Fruit fly (Drosophila melanogaster) whole organism, embryonic: ENCODE measurements around the gene Usp14.

Experiments used
- Awh ChIP-seq: fragments of 200-800 bp; sonication (Bioruptor generic); IDR thresholded peaks from 2 replicates; pipeline ENCODE4, ENCODE4 v1.3.6; 2022; ENCODE audit warnings: missing biosample characterization, missing genetic modification characterization
- B-H1 ChIP-seq: fragments of 200-800 bp; sonication (Bioruptor generic); IDR thresholded peaks from 3 replicates; pipeline ENCODE4 v1.3.6; 2022; ENCODE audit warnings: missing biosample characterization, missing genetic modification characterization
- Bgb ChIP-seq: fragments of 200-800 bp; sonication (Bioruptor generic); IDR thresholded peaks from 2 replicates; pipeline ENCODE4 v1.3.6; 2022; ENCODE audit warnings: missing biosample characterization, missing genetic modification characterization; ENCODE audit not compliant: partially characterized antibody
- Blimp-1 ChIP-seq: fragments of 200-800 bp; sonication (Bioruptor generic); optimal IDR thresholded peaks from 3 replicates; lab custom pipeline; 2018; ENCODE audit warnings: missing biosample characterization, missing genetic modification characterization, mild to moderate bottlenecking, moderate library complexity, missing genetic modification reagents
- BtbVII ChIP-seq: fragments of 200-800 bp; sonication (Bioruptor generic); optimal IDR thresholded peaks from 3 replicates; lab custom pipeline; 2017; ENCODE audit warnings: missing biosample characterization, mild to moderate bottlenecking, missing genetic modification characterization
- CG11560 ChIP-seq: fragments of 200-800 bp; sonication (Bioruptor generic); IDR thresholded peaks from 3 replicates; pipeline ENCODE4 v1.3.6; 2022; ENCODE audit warnings: missing biosample characterization, missing genetic modification characterization
- CG11696 ChIP-seq: fragments of 200-800 bp; sonication (Bioruptor generic); IDR thresholded peaks from 2 replicates; pipeline ENCODE4 v1.3.6; 2022; ENCODE audit warnings: missing biosample characterization, missing genetic modification characterization
- CG12071 ChIP-seq: fragments of 200-800 bp; sonication (Bioruptor generic); optimal IDR thresholded peaks from 3 replicates; lab custom pipeline; 2018; ENCODE audit warnings: missing biosample characterization, mild to moderate bottlenecking, missing genetic modification characterization
- CG12104 ChIP-seq: fragments of 200-800 bp; sonication (Bioruptor generic); optimal IDR thresholded peaks from 3 replicates; lab custom pipeline; 2016; ENCODE audit warnings: missing biosample characterization, missing genetic modification characterization
- CG12155 ChIP-seq: fragments of 200-800 bp; sonication (Bioruptor generic); optimal IDR thresholded peaks from 3 replicates; lab custom pipeline; 2016; ENCODE audit warnings: missing biosample characterization, missing genetic modification characterization
- CG12744 ChIP-seq: fragments of 200-800 bp; sonication (Bioruptor generic); optimal IDR thresholded peaks from 2 replicates; lab custom pipeline; 2016; ENCODE audit warnings: missing biosample characterization, missing genetic modification characterization
- CG12769 ChIP-seq: fragments of 200-800 bp; sonication (Bioruptor generic); optimal IDR thresholded peaks from 2 replicates; lab custom pipeline; 2019; ENCODE audit warnings: missing biosample characterization, mild to moderate bottlenecking, missing genetic modification characterization, moderate library complexity
- CG12942 ChIP-seq: fragments of 200-800 bp; sonication (Bioruptor generic); optimal IDR thresholded peaks from 3 replicates; lab custom pipeline; 2016; ENCODE audit warnings: missing biosample characterization, missing genetic modification characterization
- CG13624 ChIP-seq: fragments of 200-800 bp; sonication (Bioruptor generic); optimal IDR thresholded peaks from 2 replicates; lab custom pipeline; 2016; ENCODE audit warnings: missing biosample characterization, missing genetic modification characterization
- CG14710 ChIP-seq: fragments of 200-800 bp; sonication (Bioruptor generic); optimal IDR thresholded peaks from 3 replicates; lab custom pipeline; 2019; ENCODE audit warnings: missing biosample characterization, mild to moderate bottlenecking, missing genetic modification characterization, moderate library complexity
- CG17328 ChIP-seq: fragments of 200-800 bp; sonication (Bioruptor generic); IDR thresholded peaks from 2 replicates; pipeline ENCODE4 v1.3.6; 2022; ENCODE audit warnings: missing biosample characterization, missing genetic modification characterization
- CG17385 ChIP-seq: fragments of 200-800 bp; sonication (Bioruptor generic); optimal IDR thresholded peaks from 3 replicates; lab custom pipeline; 2018; ENCODE audit warnings: missing biosample characterization, mild to moderate bottlenecking, missing genetic modification characterization
- CG1792 ChIP-seq: fragments of 200-800 bp; sonication (Bioruptor generic); optimal IDR thresholded peaks from 2 replicates; lab custom pipeline; 2016; ENCODE audit warnings: missing biosample characterization, missing genetic modification characterization
- CG18599 ChIP-seq: fragments of 200-800 bp; sonication (Bioruptor generic); optimal IDR thresholded peaks from 3 replicates; lab custom pipeline; 2017; ENCODE audit warnings: missing biosample characterization, missing genetic modification characterization, mild to moderate bottlenecking, moderate library complexity, missing genetic modification reagents
- CG2202 ChIP-seq: fragments of 200-800 bp; sonication (Bioruptor generic); optimal IDR thresholded peaks from 2 replicates; lab custom pipeline; 2018; ENCODE audit warnings: missing biosample characterization, mild to moderate bottlenecking, missing genetic modification characterization
- CG30020 ChIP-seq: fragments of 200-800 bp; optimal IDR thresholded peaks from 2 replicates; lab custom pipeline; 2019; ENCODE audit warnings: missing biosample characterization, mild to moderate bottlenecking, missing genetic modification characterization, moderate library complexity
- CG3065 ChIP-seq: fragments of 200-800 bp; sonication (Bioruptor generic); optimal IDR thresholded peaks from 2 replicates; lab custom pipeline; 2016; ENCODE audit warnings: missing biosample characterization, missing genetic modification characterization
- CG33557 ChIP-seq: fragments of 200-800 bp; sonication (Bioruptor generic); optimal IDR thresholded peaks from 2 replicates; lab custom pipeline; 2019; ENCODE audit warnings: missing biosample characterization, mild to moderate bottlenecking, missing genetic modification characterization, moderate library complexity
- CG5953 ChIP-seq: fragments of 200-800 bp; sonication (Bioruptor generic); IDR thresholded peaks from 2 replicates; pipeline ENCODE4 v1.3.6; 2022; ENCODE audit warnings: missing biosample characterization, missing genetic modification characterization
- CG6254 ChIP-seq: fragments of 200-800 bp; sonication (Bioruptor generic); optimal IDR thresholded peaks from 3 replicates; lab custom pipeline; 2017; ENCODE audit warnings: mild to moderate bottlenecking, missing biosample characterization, missing genetic modification reagents, missing genetic modification characterization
- CG6683 ChIP-seq: fragments of 200-800 bp; sonication (Bioruptor generic); optimal IDR thresholded peaks from 2 replicates; lab custom pipeline; 2017; ENCODE audit warnings: missing biosample characterization, mild to moderate bottlenecking, missing genetic modification characterization, missing genetic modification reagents
- CG7372 ChIP-seq: fragments of 200-800 bp; sonication (Bioruptor generic); IDR thresholded peaks from 2 replicates; pipeline ENCODE4 v1.3.6; 2022; ENCODE audit warnings: missing biosample characterization, missing genetic modification characterization
- CG9437 ChIP-seq: fragments of 200-800 bp; sonication (Bioruptor generic); optimal IDR thresholded peaks from 2 replicates; lab custom pipeline; 2018; ENCODE audit warnings: missing biosample characterization, mild to moderate bottlenecking, missing genetic modification characterization
- D19A ChIP-seq: fragments of 200-800 bp; optimal IDR thresholded peaks from 3 replicates; lab custom pipeline; 2019; ENCODE audit warnings: missing biosample characterization, mild to moderate bottlenecking, missing genetic modification characterization, moderate library complexity
- Ets97D ChIP-seq: fragments of 200-800 bp; sonication (Bioruptor generic); optimal IDR thresholded peaks from 3 replicates; lab custom pipeline; 2016; ENCODE audit warnings: missing biosample characterization, missing genetic modification characterization
- Fer1 ChIP-seq: fragments of 200-800 bp; sonication (Bioruptor generic); optimal IDR thresholded peaks from 2 replicates; lab custom pipeline; 2017; ENCODE audit warnings: missing biosample characterization, mild to moderate bottlenecking, missing genetic modification characterization
- Fer3 ChIP-seq: fragments of 200-800 bp; sonication (Bioruptor generic); optimal IDR thresholded peaks from 2 replicates; lab custom pipeline; 2018; ENCODE audit warnings: missing biosample characterization, mild to moderate bottlenecking, missing genetic modification characterization, moderate library complexity
- Hr39 ChIP-seq: fragments of >200 bp; optimal IDR thresholded peaks from 2 replicates; lab custom pipeline; 2017
- Hr78 ChIP-seq, 2 experiments: fragments of 200-800 bp in 1 of 2; fragments of >200 bp in 1 of 2; sonication (Bioruptor generic) in 1 of 2; optimal IDR thresholded peaks; 2 replicates each; lab custom pipeline; 2017 to 2019; ENCODE audit warnings: missing biosample characterization in 2 of 2, missing genetic modification characterization in 2 of 2, mild to moderate bottlenecking in 1 of 2, moderate library complexity in 1 of 2
- Mes4 ChIP-seq: fragments of 200-800 bp; sonication (Bioruptor generic); optimal IDR thresholded peaks from 2 replicates; lab custom pipeline; 2016; ENCODE audit warnings: missing biosample characterization, missing genetic modification characterization
- Sox102F ChIP-seq: fragments of 200-800 bp; sonication (Bioruptor generic); optimal IDR thresholded peaks from 2 replicates; lab custom pipeline; 2018; ENCODE audit warnings: missing biosample characterization, mild to moderate bottlenecking, missing genetic modification characterization, moderate library complexity
- Sry-δ ChIP-seq: fragments of 200-800 bp; sonication (Bioruptor generic); optimal IDR thresholded peaks from 2 replicates; lab custom pipeline; 2016; ENCODE audit warnings: missing biosample characterization, missing genetic modification characterization
- ara ChIP-seq: fragments of 200-800 bp; sonication (Bioruptor generic); IDR thresholded peaks from 2 replicates; pipeline ENCODE4 v1.3.6; 2022; ENCODE audit warnings: missing biosample characterization, missing genetic modification characterization
- bab2 ChIP-seq: fragments of 200-800 bp; sonication (Bioruptor generic); optimal IDR thresholded peaks from 2 replicates; lab custom pipeline; 2016; ENCODE audit warnings: missing biosample characterization, missing genetic modification characterization
- bsh ChIP-seq, 2 experiments: fragments of 200-800 bp; sonication (Bioruptor generic); optimal IDR thresholded peaks; 2 replicates each; lab custom pipeline; 2017 to 2018; ENCODE audit warnings: mild to moderate bottlenecking in 2 of 2, missing biosample characterization in 2 of 2, missing genetic modification characterization in 2 of 2, moderate library complexity in 1 of 2
- fd64A ChIP-seq: fragments of 200-800 bp; sonication (Bioruptor generic); optimal IDR thresholded peaks from 3 replicates; lab custom pipeline; 2018; ENCODE audit warnings: missing biosample characterization, mild to moderate bottlenecking, missing genetic modification characterization
- gcm ChIP-seq: fragments of 200-800 bp; sonication (Bioruptor generic); optimal IDR thresholded peaks from 2 replicates; lab custom pipeline; 2019; ENCODE audit warnings: missing biosample characterization, mild to moderate bottlenecking, missing genetic modification characterization, moderate library complexity
- jumu ChIP-seq: fragments of 200-800 bp; sonication (Bioruptor generic); optimal IDR thresholded peaks from 3 replicates; lab custom pipeline; 2016; ENCODE audit warnings: missing biosample characterization, missing genetic modification characterization
- ken ChIP-seq: fragments of 200-800 bp; sonication (Bioruptor generic); IDR thresholded peaks from 3 replicates; pipeline ENCODE4 v1.3.6; 2022; ENCODE audit warnings: missing biosample characterization, missing genetic modification characterization
- lilli ChIP-seq: fragments of 200-800 bp; sonication (Bioruptor generic); optimal IDR thresholded peaks from 3 replicates; lab custom pipeline; 2016; ENCODE audit warnings: missing biosample characterization, missing genetic modification characterization
- oc ChIP-seq: fragments of 200-800 bp; sonication (Bioruptor generic); optimal IDR thresholded peaks from 2 replicates; lab custom pipeline; 2018; ENCODE audit warnings: missing biosample characterization, mild to moderate bottlenecking, missing genetic modification characterization, moderate library complexity
- org-1 ChIP-seq: fragments of 200-800 bp; sonication (Bioruptor generic); optimal IDR thresholded peaks from 2 replicates; lab custom pipeline; 2017; ENCODE audit warnings: missing biosample characterization, missing genetic modification characterization
- prd ChIP-seq, 3 experiments: fragments of >200 bp in 2 of 3; fragments of 200-800 bp in 1 of 3; sonication (Bioruptor generic) in 1 of 3; optimal IDR thresholded peaks in 2 of 3; IDR thresholded peaks in 1 of 3; 2 replicates in 2 of 3; 3 replicates in 1 of 3; pipeline versions ENCODE4 v1.3.6 to Lab custom; 2017 to 2022; ENCODE audit warnings: missing biosample characterization in 1 of 3, missing genetic modification characterization in 1 of 3
- sens-2 ChIP-seq: fragments of 200-800 bp; sonication (Bioruptor generic); IDR thresholded peaks from 2 replicates; pipeline ENCODE4 v1.3.6; 2022; ENCODE audit warnings: missing biosample characterization, missing genetic modification characterization
- sim ChIP-seq: fragments of 200-800 bp; sonication (Bioruptor generic); IDR thresholded peaks from 2 replicates; pipeline ENCODE4 v1.3.6; 2022; ENCODE audit warnings: missing biosample characterization, missing genetic modification characterization
- zfh1 ChIP-seq: fragments of 200-800 bp; sonication (Bioruptor generic); IDR thresholded peaks from 3 replicates; pipeline ENCODE4 v1.3.6; 2022; ENCODE audit warnings: missing biosample characterization, missing genetic modification characterization

Usp14 gene

DNA sequence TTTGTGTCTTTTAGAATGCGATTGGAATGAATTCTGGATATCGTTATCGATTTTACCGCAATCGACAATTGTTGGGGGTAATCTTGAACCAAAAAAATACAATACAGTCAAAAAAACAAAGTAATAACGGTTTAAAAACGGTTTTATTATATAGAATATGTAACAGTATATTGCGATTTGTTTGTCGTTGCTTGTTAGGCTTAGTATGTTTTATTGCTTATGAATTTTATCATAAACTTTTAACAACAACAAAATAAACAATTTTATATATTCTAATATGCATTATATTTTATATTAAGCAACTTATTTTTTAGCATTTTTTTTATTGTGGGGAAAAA, 14.4 kb downstream of the Usp14 start, which contains the start of gene CYLD (continued):
- TF ChIP-seq Sox102F = peak; percentile 84
- TF ChIP-seq CG12744 (GFP tag; lab: Kevin White, UChicago) = no peak
- no peak for TF ChIP-seq fd64A (GFP tag; lab: Kevin White, UChicago)
- no peak for TF ChIP-seq oc (tag; lab: Kevin White, UChicago)
- TF ChIP-seq Bgb (GFP tag; lab: Robert Waterston, UW) = no peak; the same call in 1 of the 2 replicates
- TF ChIP-seq Hr39 (lab: Kevin White, UChicago) = no peak
- peak; percentile 64 for TF ChIP-seq CG12769 (tag; lab: Kevin White, UChicago)
- TF ChIP-seq CG33557 (GFP tag; lab: Kevin White, UChicago) = peak; percentile 6
- no peak for TF ChIP-seq CG11560 (tag; lab: Robert Waterston, UW)
- TF ChIP-seq Fer1 (GFP tag; lab: Kevin White, UChicago) = peak; percentile 67
- TF ChIP-seq D19A (tag; lab: Kevin White, UChicago) = peak; percentile 68
- TF ChIP-seq bsh (GFP tag; optimal IDR thresholded peaks at IDR 0.05; lab: Kevin White, UChicago) = peak in 1 of 2 experiments; percentile 83
- no peak for TF ChIP-seq Awh (GFP tag; lab: Robert Waterston, UW)
- TF ChIP-seq Hr78 (GFP tag; optimal IDR thresholded peaks at IDR 0.05; lab: Kevin White, UChicago) = no peak
- TF ChIP-seq gcm (GFP tag; lab: Kevin White, UChicago) = peak; percentile 73
- peak; percentile 25 for TF ChIP-seq Ets97D (GFP tag; lab: Kevin White, UChicago)
- TF ChIP-seq B-H1 (GFP tag; lab: Robert Waterston, UW) = peak; percentile 61; the same call in 1 of the 3 replicates
- peak; percentile 46 for TF ChIP-seq CG2202
- no peak for TF ChIP-seq sim (GFP tag; lab: Robert Waterston, UW)
- TF ChIP-seq CG12071 (GFP tag; lab: Kevin White, UChicago) = no peak
- TF ChIP-seq ken (GFP tag; lab: Robert Waterston, UW) = no peak; the same call in 2 of the 3 replicates
- peak; percentile 50 for TF ChIP-seq CG9437 (GFP tag; lab: Kevin White, UChicago)
- TF ChIP-seq CG3065 (GFP tag; lab: Kevin White, UChicago) = peak; percentile 47
- TF ChIP-seq CG17385 = peak; percentile 75
- TF ChIP-seq CG6254 (GFP tag; lab: Kevin White, UChicago) = peak; percentile 21
- TF ChIP-seq zfh1 (GFP tag; lab: Robert Waterston, UW) = peak; percentile 81
- no peak for TF ChIP-seq CG18599 (GFP tag; lab: Kevin White, UChicago)
- TF ChIP-seq CG14710 (tag; lab: Kevin White, UChicago) = peak; percentile 75
- peak; percentile 15 for TF ChIP-seq CG12104 (GFP tag; lab: Kevin White, UChicago)
- peak; percentile 39 for TF ChIP-seq Sry-δ (GFP tag; lab: Kevin White, UChicago)
- TF ChIP-seq CG11696 (GFP tag; lab: Robert Waterston, UW) = peak; percentile 40; the same call in 1 of the 2 replicates
- peak; percentile 60 for TF ChIP-seq CG12942 (GFP tag; lab: Kevin White, UChicago)
- no peak for TF ChIP-seq sens-2 (GFP tag; lab: Robert Waterston, UW)
- no peak for TF ChIP-seq jumu (GFP tag; lab: Kevin White, UChicago)
- TF ChIP-seq CG17328 (GFP tag; lab: Robert Waterston, UW) = peak; percentile 82
- TF ChIP-seq bab2 = peak; percentile 17
- no peak for TF ChIP-seq CG1792
- peak; percentile 32 for TF ChIP-seq org-1
- TF ChIP-seq prd (optimal IDR thresholded peaks at IDR 0.05; lab: Kevin White, UChicago) = no peak
- peak; percentile 67 for TF ChIP-seq prd (GFP tag; IDR thresholded peaks at IDR 0.05; lab: Robert Waterston, UW)
- TF ChIP-seq CG7372 (GFP tag; lab: Robert Waterston, UW) = no peak
- no peak for TF ChIP-seq Mes4 (GFP tag; lab: Kevin White, UChicago)
- TF ChIP-seq Blimp-1 (GFP tag; lab: Kevin White, UChicago) = peak; percentile 78
- TF ChIP-seq Fer3 = peak; percentile 75
- no peak for TF ChIP-seq CG5953 (GFP tag; lab: Robert Waterston, UW)
- TF ChIP-seq ara (GFP tag; lab: Robert Waterston, UW) = peak; percentile 55; the same call in 1 of the 2 replicates
- TF ChIP-seq CG12155 (GFP tag; lab: Kevin White, UChicago) = peak; percentile 41
- TF ChIP-seq CG6683 = peak; percentile 57
- peak; percentile 53 for TF ChIP-seq lilli
- peak; percentile 87 for TF ChIP-seq CG30020 (tag; lab: Kevin White, UChicago)
- TF ChIP-seq BtbVII (GFP tag; lab: Kevin White, UChicago) = peak; percentile 41
- TF ChIP-seq CG13624 (GFP tag; lab: Kevin White, UChicago) = peak; percentile 44
